Worm (Caenorhabditis elegans): Measurements from ENCODE around the gene C56G2.22.

C56G2.22 gene

ce11 chrIII:6312244-6312643 is 34.0 kb upstream of the C56G2.22 start:
- TF ChIP-seq unc-62 (GFP tag; optimal IDR thresholded peaks at IDR 0.05 in 1 of 2) (peak in 1 of 2 experiments; percentile 74), unc-62 (tag; optimal IDR thresholded peaks at IDR 0.05) (no peak), dve-1 (tag; optimal IDR thresholded peaks at IDR 0.05; ENCODE audit: insufficient read depth) (no peak), aha-1 (tag) (peak; percentile 56), ceh-44 (GFP tag; IDR thresholded peaks at IDR 0.05) (no peak)

ce11 chrIII:6315515-6315914 is 30.7 kb upstream of the C56G2.22 start:
- no peak for TF ChIP-seq nhr-42 (GFP tag; IDR thresholded peaks at IDR 0.05)
- TF ChIP-seq lin-38 (GFP tag; IDR thresholded peaks at IDR 0.05), result no peak
- TF ChIP-seq unc-62 (GFP tag; optimal IDR thresholded peaks at IDR 0.05 in 1 of 2), result peak in 1 of 2 experiments; percentile 98
- TF ChIP-seq unc-62 (tag; optimal IDR thresholded peaks at IDR 0.05), result no peak
- no peak for TF ChIP-seq nhr-11 (tag; optimal IDR thresholded peaks at IDR 0.05)
- no peak for TF ChIP-seq nhr-77 (tag; optimal IDR thresholded peaks at IDR 0.05)
- TF ChIP-seq unc-39 (tag; optimal IDR thresholded peaks at IDR 0.05), result no peak

ce11 chrIII:6316795-6317194 is 29.5 kb upstream of the C56G2.22 start:
- no peak for TF ChIP-seq ceh-62 (tag; optimal IDR thresholded peaks at IDR 0.05)
- TF ChIP-seq aha-1 (tag), result peak; percentile 93

ce11 chrIII:6317345-6317744 is 28.9 kb upstream of the C56G2.22 start:
- no peak for TF ChIP-seq nhr-48 (tag; optimal IDR thresholded peaks at IDR 0.05)
- peak; percentile 93 for TF ChIP-seq ces-1 (GFP tag; optimal IDR thresholded peaks at IDR 0.05)
- TF ChIP-seq unc-62 (GFP tag; optimal IDR thresholded peaks at IDR 0.05 in 1 of 2), result peak in 1 of 2 experiments; percentile 8
- no peak for TF ChIP-seq unc-62 (tag; optimal IDR thresholded peaks at IDR 0.05)
- TF ChIP-seq ctbp-1 (GFP tag; IDR thresholded peaks at IDR 0.05), result peak; percentile 64; the same call in 1 of the 2 replicates
- TF ChIP-seq fkh-10 (GFP tag; optimal IDR thresholded peaks at IDR 0.05), result peak; percentile 92

- TF ChIP-seq nhr-102 (tag; optimal IDR thresholded peaks at IDR 0.05), result no peak
- peak in 1 of 2 experiments; percentile 38 for TF ChIP-seq unc-62 (GFP tag; optimal IDR thresholded peaks at IDR 0.05 in 1 of 2)
- no peak for TF ChIP-seq unc-62 (tag; optimal IDR thresholded peaks at IDR 0.05)
- no peak for TF ChIP-seq lin-39 (tag; optimal IDR thresholded peaks at IDR 0.05)
Measured at ce11 chrIII:6324139-6324538, 22.1 kb upstream of the C56G2.22 start, which contains the start of gene C56G2.5. Gene C56G2.5, minus strand, starts transcription at chrIII:6324239.

- TF ChIP-seq lin-38 (GFP tag; IDR thresholded peaks at IDR 0.05), result no peak
- TF ChIP-seq unc-62 (GFP tag; optimal IDR thresholded peaks at IDR 0.05 in 1 of 2), result no peak
- TF ChIP-seq unc-62 (tag; optimal IDR thresholded peaks at IDR 0.05), result no peak
- no peak for TF ChIP-seq duxl-1 (tag; optimal IDR thresholded peaks at IDR 0.05; ENCODE audit: poor library complexity)
- TF ChIP-seq nhr-102 (tag; optimal IDR thresholded peaks at IDR 0.05), result no peak
- TF ChIP-seq dmd-6 (GFP tag; IDR thresholded peaks at IDR 0.05), result no peak
- TF ChIP-seq dpl-1 (GFP tag; optimal IDR thresholded peaks at IDR 0.05), result no peak
- TF ChIP-seq jun-1 (tag; optimal IDR thresholded peaks at IDR 0.05), result no peak
Measured at ce11 chrIII:6331211-6331782, 15.0 kb upstream of the C56G2.22 start, which contains the start of gene C56G2.4. Gene C56G2.4, plus strand, starts transcription at chrIII:6331732.

- TF ChIP-seq ceh-28 (tag; optimal IDR thresholded peaks at IDR 0.05) (no peak), fkh-10 (GFP tag; optimal IDR thresholded peaks at IDR 0.05) (peak; percentile 24)
Measured at ce11 chrIII:6334364-6334763, 11.9 kb upstream of the C56G2.22 start.

ce11 chrIII:6339919-6340434 is 6.3 kb upstream of the C56G2.22 start, which contains the start of gene let-767:
Gene let-767, minus strand, starts transcription at chrIII:6339969.
- no peak for TF ChIP-seq Y75B8A.6 (GFP tag; IDR thresholded peaks at IDR 0.05)
- TF ChIP-seq daf-16 (GFP tag; optimal IDR thresholded peaks at IDR 0.05), result no peak
- peak; percentile 68 for TF ChIP-seq daf-16 (tag; optimal IDR thresholded peaks at IDR 0.05)
- TF ChIP-seq dpl-1 (GFP tag; optimal IDR thresholded peaks at IDR 0.05), result no peak
- peak; percentile 70 for TF ChIP-seq pqm-1 (tag; optimal IDR thresholded peaks at IDR 0.05)
- no peak for TF ChIP-seq nhr-41 (GFP tag; IDR thresholded peaks at IDR 0.05)
- peak; percentile 41 for TF ChIP-seq nhr-28 (tag; optimal IDR thresholded peaks at IDR 0.05)
- TF ChIP-seq nhr-76 (tag; optimal IDR thresholded peaks at IDR 0.05), result no peak
- TF ChIP-seq lir-3 (tag; optimal IDR thresholded peaks at IDR 0.05), result no peak
- no peak for TF ChIP-seq ZK337.2 (GFP tag; IDR thresholded peaks at IDR 0.05)
- no peak for TF ChIP-seq ztf-11 (tag; optimal IDR thresholded peaks at IDR 0.05)
- TF ChIP-seq mep-1 (tag; optimal IDR thresholded peaks at IDR 0.05), result peak; percentile 21
- TF ChIP-seq zfp-3 (GFP tag; conservative IDR thresholded peaks at IDR 0.05), result no peak
- peak; percentile 47 for TF ChIP-seq lin-13 (GFP tag; optimal IDR thresholded peaks at IDR 0.05)
- peak; percentile 28 for TF ChIP-seq hlh-11 (tag; optimal IDR thresholded peaks at IDR 0.05)
- peak; percentile 7; the same call in 1 of the 2 replicates for TF ChIP-seq dmd-6 (GFP tag; IDR thresholded peaks at IDR 0.05)
- no peak for TF ChIP-seq mdl-1 (tag; optimal IDR thresholded peaks at IDR 0.05)

Data from whole organism, L4 larva.